Worm (Caenorhabditis elegans) whole organism, L1 larva: ENCODE data around the gene tomm-70.

Experiments
- ama-1 ChIP-seq: fragments of 150-350 bp; optimal IDR thresholded peaks from 2 replicates; lab custom pipeline; 2014
- blmp-1 ChIP-seq: fragments of 150-350 bp; optimal IDR thresholded peaks from 2 replicates; lab custom pipeline; 2014; ENCODE audit warnings: missing biosample characterization, missing genetic modification characterization
- dsc-1 ChIP-seq: sonication (generic microtip); optimal IDR thresholded peaks from 2 replicates; lab custom pipeline; 2016; ENCODE audit warnings: mild to moderate bottlenecking, missing genetic modification characterization, missing compliant biosample characterization
- egl-13 ChIP-seq: sonication (generic microtip); optimal IDR thresholded peaks from 2 replicates; lab custom pipeline; 2016; ENCODE audit warnings: missing genotype, missing genetic modification reagents, missing genetic modification characterization, missing compliant biosample characterization
- egl-27 ChIP-seq, 2 experiments: fragments of 150-350 bp in 1 of 2; sonication (generic microtip); optimal IDR thresholded peaks; 3 replicates each; lab custom pipeline; 2017 to 2018; ENCODE audit warnings: missing biosample characterization in 2 of 2, missing genetic modification characterization in 2 of 2, missing genetic modification reagents in 2 of 2
- jun-1 ChIP-seq: fragments of 150-350 bp; optimal IDR thresholded peaks from 2 replicates; lab custom pipeline; 2014; ENCODE audit warnings: missing biosample characterization, missing genetic modification reagents, missing genetic modification characterization
- lin-13 ChIP-seq: fragments of 150-350 bp; optimal IDR thresholded peaks from 2 replicates; lab custom pipeline; 2014; ENCODE audit warnings: missing biosample characterization, missing genetic modification reagents, missing genetic modification characterization
- lsy-2 ChIP-seq, 2 experiments: fragments of 150-350 bp; optimal IDR thresholded peaks; 2 replicates each; lab custom pipeline; 2014; ENCODE audit warnings: missing biosample characterization in 2 of 2, missing genetic modification characterization in 2 of 2
- mdl-1 ChIP-seq, 2 experiments: fragments of 150-350 bp; optimal IDR thresholded peaks; 2 replicates each; lab custom pipeline; 2014 to 2017; ENCODE audit warnings: missing biosample characterization in 2 of 2, missing genetic modification characterization in 2 of 2, inconsistent platforms in 1 of 2
- nhr-237 ChIP-seq: fragments of 150-350 bp; optimal IDR thresholded peaks from 2 replicates; lab custom pipeline; 2014; ENCODE audit warnings: missing biosample characterization, missing genetic modification characterization
- nhr-47 ChIP-seq: sonication (generic microtip); optimal IDR thresholded peaks from 2 replicates; lab custom pipeline; 2016; ENCODE audit warnings: mild to moderate bottlenecking, missing genetic modification characterization, moderate library complexity, missing compliant biosample characterization
- unc-130 ChIP-seq: fragments of 150-350 bp; optimal IDR thresholded peaks from 2 replicates; lab custom pipeline; 2017; ENCODE audit warnings: missing biosample characterization, missing genetic modification characterization, inconsistent platforms
- ztf-11 ChIP-seq, 2 experiments: sonication (generic microtip); optimal IDR thresholded peaks; 2 replicates each; lab custom pipeline; 2016 to 2017; ENCODE audit warnings: missing genetic modification characterization in 2 of 2, missing biosample characterization in 1 of 2, missing compliant biosample characterization in 1 of 2

- TF ChIP-seq egl-13 (tag; lab: Kevin White, UChicago) (peak; percentile 20), jun-1 (tag; lab: Kevin White, UChicago) (no peak), blmp-1 (tag; lab: Kevin White, UChicago) (no peak), egl-27 (tag; optimal IDR thresholded peaks at IDR 0.05; lab: Kevin White, UChicago) (no peak), unc-130 (tag; lab: Kevin White, UChicago) (no peak), lin-13 (no peak), lsy-2 (tag; optimal IDR thresholded peaks at IDR 0.05; lab: Kevin White, UChicago) (no peak), mdl-1 (tag; optimal IDR thresholded peaks at IDR 0.05; lab: Kevin White, UChicago) (peak in 1 of 2 experiments; percentile 8), ama-1 (no peak), nhr-237 (tag; lab: Kevin White, UChicago) (no peak), dsc-1 (no peak), ztf-11 (tag; optimal IDR thresholded peaks at IDR 0.05; lab: Kevin White, UChicago) (no peak), nhr-47 (no peak)
These were observed 20.9 kb downstream of the tomm-70 start for ce11 chrIII:8733667-8734066.
